Worm (Caenorhabditis elegans): Measurements from ENCODE around the gene pkc-2.

The pkc-2 gene

ce11 chrX:9417326-9417725 lies 52.7 kb downstream of the pkc-2 start:
- TF ChIP-seq lir-3 (tag; optimal IDR thresholded peaks at IDR 0.05) (no peak), unc-62 (GFP tag; optimal IDR thresholded peaks at IDR 0.05 in 1 of 2) (peak in 1 of 2 experiments; percentile 91), unc-62 (tag; optimal IDR thresholded peaks at IDR 0.05) (no peak)

ce11 chrX:9417948-9418347 lies 53.3 kb downstream of the pkc-2 start:
- TF ChIP-seq daf-19 (GFP tag; conservative IDR thresholded peaks at IDR 0.05) (no peak), tag-97 (GFP tag; IDR thresholded peaks at IDR 0.05) (no peak), ceh-82 (tag; optimal IDR thresholded peaks at IDR 0.05) (no peak), lir-3 (tag; optimal IDR thresholded peaks at IDR 0.05) (no peak), set-16 (GFP tag; IDR thresholded peaks at IDR 0.05) (no peak), F44E2.7 (GFP tag; IDR thresholded peaks at IDR 0.05) (no peak), ceh-28 (tag; optimal IDR thresholded peaks at IDR 0.05) (no peak), dmd-6 (GFP tag; IDR thresholded peaks at IDR 0.05) (no peak), lsy-2 (tag; optimal IDR thresholded peaks at IDR 0.05) (no peak), spr-3 (GFP tag; optimal IDR thresholded peaks at IDR 0.05) (no peak), nhr-11 (tag; optimal IDR thresholded peaks at IDR 0.05) (no peak), cey-2 (tag; optimal IDR thresholded peaks at IDR 0.05; ENCODE audit: borderline replicate concordance, insufficient read depth) (no peak), duxl-1 (tag; optimal IDR thresholded peaks at IDR 0.05; ENCODE audit: poor library complexity) (no peak), dmd-8 (GFP tag; IDR thresholded peaks at IDR 0.05) (no peak), arid-1 (GFP tag; conservative IDR thresholded peaks at IDR 0.05) (no peak), ceh-62 (tag; optimal IDR thresholded peaks at IDR 0.05) (no peak), daf-8 (GFP tag; IDR thresholded peaks at IDR 0.05) (no peak), nhr-6 (tag; optimal IDR thresholded peaks at IDR 0.05) (no peak), F49E8.2 (tag; optimal IDR thresholded peaks at IDR 0.05; ENCODE audit: borderline replicate concordance) (no peak)

ce11 chrX:9428059-9428458 lies 63.4 kb downstream of the pkc-2 start, which contains the start of gene B0272.4:
B0272.4 (plus strand) TSS chrX:9428431.
- TF ChIP-seq set-16 (GFP tag; IDR thresholded peaks at IDR 0.05) (no peak), mes-2 (tag; optimal IDR thresholded peaks at IDR 0.05; ENCODE audit: poor library complexity, severe bottlenecking) (no peak), cey-2 (tag; optimal IDR thresholded peaks at IDR 0.05; ENCODE audit: borderline replicate concordance, insufficient read depth) (no peak), ztf-7 (tag; optimal IDR thresholded peaks at IDR 0.05) (no peak), unc-130 (GFP tag; optimal IDR thresholded peaks at IDR 0.05) (no peak), skn-1 (tag; optimal IDR thresholded peaks at IDR 0.05) (no peak), nhr-28 (tag; optimal IDR thresholded peaks at IDR 0.05) (peak; percentile 97), ztf-11 (tag; optimal IDR thresholded peaks at IDR 0.05) (no peak), D1046.2 (GFP tag; IDR thresholded peaks at IDR 0.05) (no peak), php-3 (GFP tag; IDR thresholded peaks at IDR 0.05) (peak; percentile 96), Y105C5A.15 (GFP tag; IDR thresholded peaks at IDR 0.05) (no peak), tra-1 (GFP tag; IDR thresholded peaks at IDR 0.05) (no peak), pqm-1 (tag; optimal IDR thresholded peaks at IDR 0.05) (peak; percentile 63), daf-12 (tag; optimal IDR thresholded peaks at IDR 0.05) (no peak), sdz-12 (GFP tag; optimal IDR thresholded peaks at IDR 0.05) (no peak), dmd-6 (GFP tag; IDR thresholded peaks at IDR 0.05) (peak; percentile 42), aha-1 (tag) (no peak), nhr-25 (tag; optimal IDR thresholded peaks at IDR 0.05; ENCODE audit: borderline replicate concordance, insufficient read depth) (no peak), T26A8.4 (GFP tag; IDR thresholded peaks at IDR 0.05) (no peak), hmg-1.1 (GFP tag; IDR thresholded peaks at IDR 0.05) (no peak), mep-1 (tag; optimal IDR thresholded peaks at IDR 0.05) (peak; percentile 35), hlh-11 (tag; optimal IDR thresholded peaks at IDR 0.05) (peak; percentile 47), unc-62 (GFP tag; optimal IDR thresholded peaks at IDR 0.05 in 1 of 2) (no peak), unc-62 (tag; optimal IDR thresholded peaks at IDR 0.05) (no peak), ceh-20 (GFP tag; IDR thresholded peaks at IDR 0.05) (peak; percentile 44; the same call in 1 of the 2 replicates), lsy-2 (tag; optimal IDR thresholded peaks at IDR 0.05) (no peak), dpl-1 (GFP tag; optimal IDR thresholded peaks at IDR 0.05) (no peak), nhr-102 (tag; optimal IDR thresholded peaks at IDR 0.05) (no peak), daf-16 (GFP tag; optimal IDR thresholded peaks at IDR 0.05) (no peak), daf-16 (tag; optimal IDR thresholded peaks at IDR 0.05) (peak; percentile 95), egl-43 (GFP tag; IDR thresholded peaks at IDR 0.05) (no peak), spr-1 (tag; optimal IDR thresholded peaks at IDR 0.05) (no peak), lim-7 (GFP tag; IDR thresholded peaks at IDR 0.05) (no peak), nhr-76 (tag; optimal IDR thresholded peaks at IDR 0.05) (no peak)
